Worm (Caenorhabditis elegans) whole organism, L3 larva: ENCODE measurements around the gene T20B3.14.

Experiments
- aly-2 ChIP-seq: fragments of 150-350 bp; optimal IDR thresholded peaks from 2 replicates; lab custom pipeline; 2014; ENCODE audit warnings: missing biosample characterization, missing genetic modification characterization
- ama-1 ChIP-seq: fragments of 150-350 bp; optimal IDR thresholded peaks from 2 replicates; lab custom pipeline; 2018
- egl-27 ChIP-seq: sonication (generic microtip); optimal IDR thresholded peaks from 4 replicates; lab custom pipeline; 2017; ENCODE audit warnings: missing biosample characterization, missing genetic modification reagents, missing genetic modification characterization
- egl-5 ChIP-seq: fragments of 150-350 bp; optimal IDR thresholded peaks from 2 replicates; lab custom pipeline; 2017; ENCODE audit warnings: missing biosample characterization, missing genetic modification reagents, missing genetic modification characterization, inconsistent platforms
- elt-3 ChIP-seq, 3 experiments: fragments of 150-350 bp in 1 of 3; sonication (generic microtip) in 2 of 3; optimal IDR thresholded peaks; 2 replicates in 2 of 3; 4 replicates in 1 of 3; lab custom pipeline; 2014 to 2017; ENCODE audit warnings: missing biosample characterization in 3 of 3, missing genetic modification characterization in 3 of 3
- fkh-10 ChIP-seq: sonication (generic microtip); optimal IDR thresholded peaks from 2 replicates; lab custom pipeline; 2017; ENCODE audit warnings: missing biosample characterization, missing genetic modification reagents, missing genetic modification characterization
- fos-1 ChIP-seq: fragments of 150-350 bp; optimal IDR thresholded peaks from 2 replicates; lab custom pipeline; 2014; ENCODE audit warnings: missing biosample characterization, missing genetic modification characterization
- mdl-1 ChIP-seq: fragments of 150-350 bp; optimal IDR thresholded peaks from 2 replicates; lab custom pipeline; 2014; ENCODE audit warnings: missing biosample characterization, missing genetic modification characterization
- mml-1 ChIP-seq: fragments of 150-350 bp; sonication (generic microtip); optimal IDR thresholded peaks from 3 replicates; lab custom pipeline; 2014; ENCODE audit warnings: missing biosample characterization, missing genetic modification characterization
- nhr-25 ChIP-seq: sonication (generic microtip); optimal IDR thresholded peaks from 2 replicates; lab custom pipeline; 2017; ENCODE audit warnings: missing biosample characterization, missing genetic modification characterization
- pha-4 ChIP-seq: fragments of 150-350 bp; optimal IDR thresholded peaks from 2 replicates; lab custom pipeline; 2014; ENCODE audit warnings: missing biosample characterization, missing genetic modification reagents, missing genetic modification characterization
- pqm-1 ChIP-seq: fragments of 150-350 bp; optimal IDR thresholded peaks from 2 replicates; lab custom pipeline; 2017; ENCODE audit warnings: missing biosample characterization, missing genetic modification characterization, inconsistent platforms
- unc-39 ChIP-seq: sonication (generic microtip); optimal IDR thresholded peaks from 4 replicates; lab custom pipeline; 2017; ENCODE audit warnings: missing biosample characterization, missing genetic modification characterization
- unc-62 ChIP-seq: fragments of 150-350 bp; sonication (generic microtip); optimal IDR thresholded peaks from 4 replicates; lab custom pipeline; 2014; ENCODE audit warnings: missing biosample characterization, missing genetic modification reagents, missing genetic modification characterization

- TF ChIP-seq mml-1 (tag; lab: Kevin White, UChicago) (no peak), unc-39 (no peak), mdl-1 (tag; lab: Kevin White, UChicago) (no peak), ama-1 (lab: Kevin White, UChicago) (no peak), pha-4 (tag; lab: Kevin White, UChicago) (no peak), fos-1 (tag; lab: Kevin White, UChicago) (no peak), pqm-1 (tag; lab: Kevin White, UChicago) (no peak), elt-3 (tag; optimal IDR thresholded peaks at IDR 0.05; lab: Kevin White, UChicago) (no peak), egl-27 (tag; lab: Kevin White, UChicago) (no peak), egl-5 (tag; lab: Kevin White, UChicago) (no peak), nhr-25 (no peak), unc-62 (GFP tag; lab: Kevin White, UChicago) (no peak), fkh-10 (GFP tag; lab: Kevin White, UChicago) (no peak), aly-2 (tag; lab: Kevin White, UChicago) (no peak)
Observed at ce11 chrV:16804795-16805194, 16.3 kb downstream of the T20B3.14 start.
